Fruit fly (Drosophila melanogaster): ENCODE measurements around the gene CtsL4.
A peak's percentile ranks its signal among the peaks of the same experiment; 100 is the strongest.

Gene CtsL4

dm6 chr2L:10381890-10382450, 25.6 kb upstream of the CtsL4 start, which contains the start of gene CG5096 (continued):
- TF ChIP-seq CG2875 (GFP tag; optimal IDR thresholded peaks at IDR 0.05) (peak; percentile 59), CG17568 (GFP tag; optimal IDR thresholded peaks at IDR 0.05) (peak; percentile 86), cato (GFP tag; optimal IDR thresholded peaks at IDR 0.05; ENCODE audit: borderline replicate concordance) (peak; percentile 50), Hand (GFP tag; optimal IDR thresholded peaks at IDR 0.05) (peak; percentile 89), Atf-2 (GFP tag; optimal IDR thresholded peaks at IDR 0.05) (peak; percentile 70), chif (GFP tag; optimal IDR thresholded peaks at IDR 0.05) (peak; percentile 62 to 64), NC2α (GFP tag; optimal IDR thresholded peaks at IDR 0.05) (peak; percentile 33), emc (GFP tag; optimal IDR thresholded peaks at IDR 0.05) (peak; percentile 59), zf30C (GFP tag; optimal IDR thresholded peaks at IDR 0.05) (no peak), luna (GFP tag; optimal IDR thresholded peaks at IDR 0.05) (peak; percentile 45), CG9437 (GFP tag; optimal IDR thresholded peaks at IDR 0.05) (peak; percentile 73), Kr (GFP tag; optimal IDR thresholded peaks at IDR 0.05) (no peak), PHDP (tag; optimal IDR thresholded peaks at IDR 0.05) (peak; percentile 95), sisA (GFP tag; IDR thresholded peaks at IDR 0.05) (peak; percentile 72; the same call in 1 of the 2 replicates), CG3065 (GFP tag; optimal IDR thresholded peaks at IDR 0.05) (peak; percentile 32), exex (tag; optimal IDR thresholded peaks at IDR 0.05) (peak; percentile 97), HLH4C (GFP tag; IDR thresholded peaks at IDR 0.05; ENCODE audit: partially characterized antibody) (no peak), cas (GFP tag; IDR thresholded peaks at IDR 0.05) (peak; percentile 76; the same call in 1 of the 2 replicates), lov (optimal IDR thresholded peaks at IDR 0.05) (no peak), lov (GFP tag; IDR thresholded peaks at IDR 0.05) (peak; percentile 67; the same call in 1 of the 3 replicates), CG17186 (GFP tag; optimal IDR thresholded peaks at IDR 0.05) (no peak), Rx (GFP tag; IDR thresholded peaks at IDR 0.05) (no peak), CG15479 (GFP tag; optimal IDR thresholded peaks at IDR 0.05) (no peak), C15 (GFP tag; IDR thresholded peaks at IDR 0.05) (peak; percentile 72; the same call in 1 of the 3 replicates), CG9876 (GFP tag; optimal IDR thresholded peaks at IDR 0.05) (no peak), lola (GFP tag; optimal IDR thresholded peaks at IDR 0.05) (peak in 1 of 3 experiments; percentile 58), crp (GFP tag; optimal IDR thresholded peaks at IDR 0.05) (peak in 1 of 2 experiments; percentile 37), CG7928 (GFP tag; optimal IDR thresholded peaks at IDR 0.05) (peak; percentile 41), B-H2 (GFP tag; optimal IDR thresholded peaks at IDR 0.05) (peak; percentile 84), CG8388 (GFP tag; optimal IDR thresholded peaks at IDR 0.05) (peak; percentile 82), kay (GFP tag; optimal IDR thresholded peaks at IDR 0.05) (peak; percentile 86), sim (GFP tag; IDR thresholded peaks at IDR 0.05) (peak; percentile 70; the same call in 1 of the 2 replicates), ken (GFP tag; IDR thresholded peaks at IDR 0.05) (peak; percentile 81; the same call in 2 of the 3 replicates), crc (GFP tag; optimal IDR thresholded peaks at IDR 0.05) (peak; percentile 79), bbx (GFP tag; IDR thresholded peaks at IDR 0.05; ENCODE audit: partially characterized antibody) (no peak), Sin3A (optimal IDR thresholded peaks at IDR 0.05) (no peak), NC2β (GFP tag; optimal IDR thresholded peaks at IDR 0.05) (peak; percentile 19), az2 (GFP tag; optimal IDR thresholded peaks at IDR 0.05) (peak; percentile 79), chn (GFP tag; optimal IDR thresholded peaks at IDR 0.05) (peak; percentile 55), Fer1 (GFP tag; optimal IDR thresholded peaks at IDR 0.05) (peak; percentile 95), MBD-R2 (GFP tag; IDR thresholded peaks at IDR 0.05) (peak; percentile 79; the same call in 1 of the 2 replicates), ara (GFP tag; IDR thresholded peaks at IDR 0.05) (peak; percentile 79), CG11696 (GFP tag; IDR thresholded peaks at IDR 0.05) (peak; percentile 75), CG12299 (tag; optimal IDR thresholded peaks at IDR 0.05) (peak; percentile 90), CG5953 (GFP tag; IDR thresholded peaks at IDR 0.05) (peak; percentile 82), CG4360 (GFP tag; IDR thresholded peaks at IDR 0.05) (peak; percentile 62), CG12104 (GFP tag; optimal IDR thresholded peaks at IDR 0.05) (peak; percentile 66), CG16779 (GFP tag; IDR thresholded peaks at IDR 0.05) (0 out of 2 replicates have a peak, but pooled peaks have one; percentile 60), Hey (tag; optimal IDR thresholded peaks at IDR 0.05) (no peak), CG12155 (GFP tag; optimal IDR thresholded peaks at IDR 0.05) (peak; percentile 82)
